Fruit fly (Drosophila melanogaster) whole organism: Measurements from ENCODE around the gene Gnpat.

ENCODE experiments used
- CG8478 ChIP-seq: fragments of >200 bp; optimal IDR thresholded peaks from 2 replicates; lab custom pipeline; 2018; ENCODE audit warnings: inconsistent platforms
- Dll ChIP-seq: fragments of >200 bp; optimal IDR thresholded peaks from 2 replicates; lab custom pipeline; 2017
- EcR ChIP-seq, 2 experiments: fragments of >200 bp; optimal IDR thresholded peaks; 2 replicates each; lab custom pipeline; 2017; ENCODE audit warnings: missing biosample characterization in 2 of 2, missing genetic modification characterization in 2 of 2, missing genetic modification reagents in 2 of 2
- pan ChIP-seq: fragments of >200 bp; optimal IDR thresholded peaks from 2 replicates; lab custom pipeline; 2017
- psq ChIP-seq: fragments of >200 bp; optimal IDR thresholded peaks from 2 replicates; lab custom pipeline; 2017
- usp ChIP-seq: fragments of >200 bp; optimal IDR thresholded peaks from 2 replicates; lab custom pipeline; 2017; ENCODE audit warnings: missing biosample characterization, missing genetic modification characterization, mixed read lengths

dm6 chr3R:25512750-25513149, 22.0 kb upstream of the Gnpat start:
- TF ChIP-seq Dll (no peak), psq (no peak), usp (GFP tag; lab: Kevin White, UChicago) (no peak), pan (lab: Kevin White, UChicago) (no peak), EcR (GFP tag; optimal IDR thresholded peaks at IDR 0.05; lab: Kevin White, UChicago) (no peak), CG8478 (lab: Kevin White, UChicago) (no peak)
